Worm (Caenorhabditis elegans) whole organism, early embryonic: ENCODE data around the gene T09F3.2.

ENCODE experiments used
- B0310.2 ChIP-seq: sonication (generic microtip); optimal IDR thresholded peaks from 2 replicates; lab custom pipeline; 2016; ENCODE audit warnings: mild to moderate bottlenecking, missing genetic modification characterization, missing compliant biosample characterization
- F13C5.2 ChIP-seq: sonication (generic microtip); optimal IDR thresholded peaks from 2 replicates; lab custom pipeline; 2017; ENCODE audit warnings: mild to moderate bottlenecking, missing genetic modification characterization, inconsistent platforms, missing compliant biosample characterization
- aly-1 ChIP-seq: sonication (generic microtip); optimal IDR thresholded peaks from 2 replicates; lab custom pipeline; 2016; ENCODE audit warnings: missing genetic modification characterization, missing compliant biosample characterization
- ama-1 ChIP-seq: fragments of 150-350 bp; optimal IDR thresholded peaks from 2 replicates; lab custom pipeline; 2014
- ceh-13 ChIP-seq: fragments of 200-800 bp; sonication (Bioruptor generic); optimal IDR thresholded peaks from 2 replicates; lab custom pipeline; 2018; ENCODE audit warnings: mild to moderate bottlenecking, missing genetic modification characterization, missing compliant biosample characterization
- ceh-36 ChIP-seq: sonication (generic microtip); optimal IDR thresholded peaks from 2 replicates; lab custom pipeline; 2016; ENCODE audit warnings: missing genetic modification characterization, inconsistent platforms, missing compliant biosample characterization
- ets-7 ChIP-seq: sonication (generic microtip); optimal IDR thresholded peaks from 2 replicates; lab custom pipeline; 2016; ENCODE audit warnings: missing genotype, missing genetic modification characterization, missing compliant biosample characterization
- flt-1 ChIP-seq: fragments of 200-800 bp; sonication (Bioruptor generic); IDR thresholded peaks from 2 replicates; pipeline ENCODE4 v1.3.6; 2022; ENCODE audit warnings: missing genetic modification characterization, missing compliant biosample characterization
- hmbx-1 ChIP-seq: sonication (generic microtip); optimal IDR thresholded peaks from 2 replicates; lab custom pipeline; 2016; ENCODE audit warnings: mild to moderate bottlenecking, missing genetic modification characterization, missing compliant biosample characterization
- hmg-4 ChIP-seq: fragments of 200-800 bp; sonication (Bioruptor generic); optimal IDR thresholded peaks from 2 replicates; lab custom pipeline; 2018; ENCODE audit warnings: mild to moderate bottlenecking, missing genetic modification characterization, missing compliant biosample characterization
- hnd-1 ChIP-seq: sonication (generic microtip); optimal IDR thresholded peaks from 2 replicates; lab custom pipeline; 2016; ENCODE audit warnings: missing genetic modification characterization, missing compliant biosample characterization
- pes-1 ChIP-seq: fragments of 200-800 bp; sonication (Bioruptor generic); IDR thresholded peaks from 2 replicates; pipeline ENCODE4 v1.3.6; 2022; ENCODE audit warnings: missing genetic modification reagents, missing genetic modification characterization, missing compliant biosample characterization
- scrt-1 ChIP-seq: fragments of 200-800 bp; sonication (Bioruptor generic); IDR thresholded peaks from 2 replicates; pipeline ENCODE4 v1.3.6; 2022; ENCODE audit warnings: missing genetic modification characterization, missing compliant biosample characterization
- sea-1 ChIP-seq: fragments of 200-800 bp; sonication (Bioruptor generic); conservative IDR thresholded peaks from 2 replicates; pipeline ENCODE4 v1.3.6; 2022; ENCODE audit warnings: missing genetic modification characterization, missing compliant biosample characterization
- tbx-11 ChIP-seq: fragments of 200-800 bp; sonication (Bioruptor generic); IDR thresholded peaks from 2 replicates; pipeline ENCODE4 v1.3.6; 2022; ENCODE audit warnings: missing genetic modification characterization, missing compliant biosample characterization
- tbx-37 ChIP-seq: fragments of 200-800 bp; sonication (Bioruptor generic); conservative IDR thresholded peaks from 2 replicates; pipeline ENCODE4 v1.3.6; 2022; ENCODE audit warnings: missing genetic modification reagents, missing genetic modification characterization, missing compliant biosample characterization
- tra-4 ChIP-seq: sonication (generic microtip); optimal IDR thresholded peaks from 2 replicates; lab custom pipeline; 2017; ENCODE audit warnings: missing genetic modification characterization, missing compliant biosample characterization

T09F3.2 gene

ce11 chrII:10367202-10367601, 23.8 kb upstream of the T09F3.2 start, which contains the start of gene ceh-57:
TSS of gene ceh-57 (minus strand) at chrII:10367296.
- TF ChIP-seq ceh-36: no peak
- TF ChIP-seq hmbx-1 (tag; lab: Kevin White, UChicago): no peak
- TF ChIP-seq ama-1: peak; percentile 65
- TF ChIP-seq scrt-1: no peak
- TF ChIP-seq flt-1 (GFP tag; lab: Robert Waterston, UW): no peak

- TF ChIP-seq ceh-36 (no peak), flt-1 (GFP tag; lab: Robert Waterston, UW) (no peak), sea-1 (GFP tag; lab: Robert Waterston, UW) (no peak), F13C5.2 (tag; lab: Kevin White, UChicago) (no peak), B0310.2 (no peak), ets-7 (tag; lab: Kevin White, UChicago) (no peak), hnd-1 (tag; lab: Kevin White, UChicago) (no peak), aly-1 (tag; lab: Kevin White, UChicago) (no peak), ama-1 (no peak), hmg-4 (GFP tag; lab: Kevin White, UChicago) (no peak), tra-4 (tag; lab: Kevin White, UChicago) (no peak)
Measured at ce11 chrII:10369547-10370028, 21.4 kb upstream of the T09F3.2 start, which contains the start of gene ceh-58. TSS of gene ceh-58 (minus strand) at chrII:10369597.

- TF ChIP-seq ceh-36 (no peak), F13C5.2 (tag; lab: Kevin White, UChicago) (peak; percentile 33), hmg-4 (GFP tag; lab: Kevin White, UChicago) (peak; percentile 72)
Measured at ce11 chrII:10370826-10371225, 20.1 kb upstream of the T09F3.2 start.

ce11 chrII:10373016-10373415, 17.9 kb upstream of the T09F3.2 start:
- TF ChIP-seq hmg-4 (GFP tag; lab: Kevin White, UChicago) (no peak), sea-1 (GFP tag; lab: Robert Waterston, UW) (no peak), flt-1 (GFP tag; lab: Robert Waterston, UW) (no peak), ets-7 (tag; lab: Kevin White, UChicago) (no peak), tra-4 (tag; lab: Kevin White, UChicago) (no peak), tbx-11 (GFP tag; lab: Robert Waterston, UW) (no peak), tbx-37 (GFP tag; lab: Robert Waterston, UW) (no peak), F13C5.2 (tag; lab: Kevin White, UChicago) (no peak), aly-1 (tag; lab: Kevin White, UChicago) (no peak), hmbx-1 (tag; lab: Kevin White, UChicago) (no peak), pes-1 (no peak), ama-1 (no peak), B0310.2 (no peak), ceh-36 (no peak), ceh-13 (GFP tag; lab: Kevin White, UChicago) (no peak), scrt-1 (no peak)

- TF ChIP-seq hnd-1 (tag; lab: Kevin White, UChicago) (no peak), pes-1 (no peak), scrt-1 (no peak), B0310.2 (no peak), flt-1 (GFP tag; lab: Robert Waterston, UW) (no peak), hmbx-1 (tag; lab: Kevin White, UChicago) (no peak), ceh-36 (no peak)
Measured at ce11 chrII:10373536-10374169, 17.3 kb upstream of the T09F3.2 start.

- no peak for TF ChIP-seq tbx-11 (GFP tag; lab: Robert Waterston, UW)
- TF ChIP-seq hmg-4 (GFP tag; lab: Kevin White, UChicago): peak; percentile 7
- peak; percentile 50 for TF ChIP-seq ceh-36
- no peak for TF ChIP-seq F13C5.2 (tag; lab: Kevin White, UChicago)
Measured at ce11 chrII:10374776-10375175, 16.2 kb upstream of the T09F3.2 start.

- no peak for TF ChIP-seq tra-4 (tag; lab: Kevin White, UChicago)
- TF ChIP-seq pes-1: no peak
Measured at ce11 chrII:10377901-10378300, 13.1 kb upstream of the T09F3.2 start.

ce11 chrII:10379546-10379945, 11.4 kb upstream of the T09F3.2 start:
- TF ChIP-seq F13C5.2 (tag; lab: Kevin White, UChicago): no peak
- TF ChIP-seq flt-1 (GFP tag; lab: Robert Waterston, UW): no peak
- no peak for TF ChIP-seq B0310.2
- TF ChIP-seq sea-1 (GFP tag; lab: Robert Waterston, UW): no peak
- TF ChIP-seq tbx-37 (GFP tag; lab: Robert Waterston, UW): no peak
- TF ChIP-seq hnd-1 (tag; lab: Kevin White, UChicago): no peak

- TF ChIP-seq sea-1 (GFP tag; lab: Robert Waterston, UW) (no peak), tbx-11 (GFP tag; lab: Robert Waterston, UW) (no peak), B0310.2 (peak; percentile 7), tra-4 (tag; lab: Kevin White, UChicago) (no peak), pes-1 (no peak), ets-7 (tag; lab: Kevin White, UChicago) (no peak), scrt-1 (no peak), hmg-4 (GFP tag; lab: Kevin White, UChicago) (peak; percentile 39), F13C5.2 (tag; lab: Kevin White, UChicago) (peak; percentile 10), aly-1 (tag; lab: Kevin White, UChicago) (no peak), ama-1 (no peak), flt-1 (GFP tag; lab: Robert Waterston, UW) (no peak), hnd-1 (tag; lab: Kevin White, UChicago) (no peak), ceh-13 (GFP tag; lab: Kevin White, UChicago) (no peak), ceh-36 (no peak), tbx-37 (GFP tag; lab: Robert Waterston, UW) (no peak)
Measured at ce11 chrII:10382247-10382646, 8.7 kb upstream of the T09F3.2 start.
